Worm (Caenorhabditis elegans) whole organism, L2 larva: ENCODE results near the gene T24D5.4.

ENCODE experiments used
- C34F6.9 ChIP-seq: fragments of 150-350 bp; optimal IDR thresholded peaks from 2 replicates; lab custom pipeline; 2014; ENCODE audit warnings: missing biosample characterization, missing genetic modification characterization
- F13H6.1 ChIP-seq: sonication (generic microtip); optimal IDR thresholded peaks from 2 replicates; lab custom pipeline; 2016; ENCODE audit warnings: missing genetic modification characterization, missing compliant biosample characterization
- R02D3.7 ChIP-seq: fragments of 150-350 bp; optimal IDR thresholded peaks from 2 replicates; lab custom pipeline; 2014; ENCODE audit warnings: missing biosample characterization, missing genetic modification characterization
- Y55F3AM.14 ChIP-seq: fragments of 200-800 bp; sonication (Bioruptor generic); optimal IDR thresholded peaks from 2 replicates; lab custom pipeline; 2018; ENCODE audit warnings: mild to moderate bottlenecking, missing genetic modification characterization, missing compliant biosample characterization
- ZK546.5 ChIP-seq: sonication (generic microtip); optimal IDR thresholded peaks from 2 replicates; lab custom pipeline; 2017; ENCODE audit warnings: missing biosample characterization, missing genetic modification characterization
- alr-1 ChIP-seq: fragments of 150-350 bp; optimal IDR thresholded peaks from 2 replicates; lab custom pipeline; 2014; ENCODE audit warnings: missing biosample characterization, missing genetic modification characterization
- aly-2 ChIP-seq: fragments of 150-350 bp; optimal IDR thresholded peaks from 2 replicates; lab custom pipeline; 2014; ENCODE audit warnings: missing biosample characterization, missing genetic modification characterization
- ama-1 ChIP-seq: fragments of 150-350 bp; optimal IDR thresholded peaks from 2 replicates; lab custom pipeline; 2018; ENCODE audit warnings: inconsistent platforms
- blmp-1 ChIP-seq: sonication (generic microtip); optimal IDR thresholded peaks from 2 replicates; lab custom pipeline; 2017; ENCODE audit warnings: missing genetic modification characterization, mild to moderate bottlenecking, missing compliant biosample characterization, antibody characterized with exemption, moderate library complexity; ENCODE audit not compliant: insufficient read depth
- ceh-16 ChIP-seq: fragments of 150-350 bp; optimal IDR thresholded peaks from 2 replicates; lab custom pipeline; 2014; ENCODE audit warnings: missing biosample characterization, missing genetic modification characterization
- ceh-82 ChIP-seq: fragments of 150-350 bp; optimal IDR thresholded peaks from 2 replicates; lab custom pipeline; 2014; ENCODE audit warnings: missing biosample characterization, missing genetic modification characterization
- crh-2 ChIP-seq: sonication (generic microtip); optimal IDR thresholded peaks from 2 replicates; lab custom pipeline; 2017; ENCODE audit warnings: missing biosample characterization, missing genetic modification characterization
- dmd-4 ChIP-seq: sonication (generic microtip); optimal IDR thresholded peaks from 2 replicates; lab custom pipeline; 2017; ENCODE audit warnings: missing biosample characterization, missing genetic modification characterization
- egl-27 ChIP-seq: sonication (generic microtip); optimal IDR thresholded peaks from 3 replicates; lab custom pipeline; 2017; ENCODE audit warnings: missing biosample characterization, missing genetic modification reagents, missing genetic modification characterization
- elt-1 ChIP-seq: fragments of 150-350 bp; optimal IDR thresholded peaks from 2 replicates; lab custom pipeline; 2014; ENCODE audit warnings: missing biosample characterization, missing genetic modification characterization
- elt-3 ChIP-seq: sonication (generic microtip); optimal IDR thresholded peaks from 2 replicates; lab custom pipeline; 2017; ENCODE audit warnings: missing biosample characterization, missing genetic modification characterization
- fos-1 ChIP-seq: fragments of 150-350 bp; optimal IDR thresholded peaks from 2 replicates; lab custom pipeline; 2014; ENCODE audit warnings: missing biosample characterization, missing genetic modification characterization
- gmeb-1 ChIP-seq: fragments of 150-350 bp; optimal IDR thresholded peaks from 2 replicates; lab custom pipeline; 2014; ENCODE audit warnings: missing biosample characterization, missing genetic modification characterization
- lin-11 ChIP-seq: fragments of 150-350 bp; sonication (generic microtip); optimal IDR thresholded peaks from 2 replicates; lab custom pipeline; 2014; ENCODE audit warnings: missing biosample characterization, missing genetic modification characterization, inconsistent platforms, mixed read lengths
- lin-13 ChIP-seq: fragments of 150-350 bp; optimal IDR thresholded peaks from 2 replicates; lab custom pipeline; 2014; ENCODE audit warnings: missing biosample characterization, missing genetic modification reagents, missing genetic modification characterization
- lin-39 ChIP-seq: fragments of 150-350 bp; optimal IDR thresholded peaks from 2 replicates; lab custom pipeline; 2014; ENCODE audit warnings: missing biosample characterization, missing genetic modification reagents, missing genetic modification characterization
- lsy-2 ChIP-seq, 2 experiments: fragments of 150-350 bp in 1 of 2; sonication (generic microtip) in 1 of 2; optimal IDR thresholded peaks; 2 replicates each; lab custom pipeline; 2014 to 2017; ENCODE audit warnings: missing biosample characterization in 2 of 2, missing genetic modification characterization in 2 of 2
- mab-5 ChIP-seq: fragments of 150-350 bp; optimal IDR thresholded peaks from 2 replicates; lab custom pipeline; 2014; ENCODE audit warnings: missing biosample characterization, missing genetic modification characterization
- mbf-1 ChIP-seq: sonication (generic microtip); optimal IDR thresholded peaks from 2 replicates; lab custom pipeline; 2017; ENCODE audit warnings: missing biosample characterization, missing genetic modification characterization
- mdl-1 ChIP-seq, 2 experiments: fragments of 150-350 bp in 1 of 2; sonication (generic microtip) in 1 of 2; optimal IDR thresholded peaks; 2 replicates each; lab custom pipeline; 2017; ENCODE audit warnings: missing biosample characterization in 2 of 2, missing genetic modification characterization in 2 of 2
- nhr-10 ChIP-seq: sonication (generic microtip); optimal IDR thresholded peaks from 2 replicates; lab custom pipeline; 2017; ENCODE audit warnings: missing biosample characterization, missing genetic modification characterization
- nhr-11 ChIP-seq: fragments of 150-350 bp; optimal IDR thresholded peaks from 2 replicates; lab custom pipeline; 2014; ENCODE audit warnings: missing biosample characterization, missing genetic modification characterization
- nhr-12 ChIP-seq: fragments of 150-350 bp; optimal IDR thresholded peaks from 2 replicates; lab custom pipeline; 2014; ENCODE audit warnings: missing biosample characterization, missing genetic modification characterization
- nhr-129 ChIP-seq: fragments of 150-350 bp; optimal IDR thresholded peaks from 2 replicates; lab custom pipeline; 2014; ENCODE audit warnings: missing biosample characterization, missing genetic modification characterization
- nhr-21 ChIP-seq: fragments of 150-350 bp; optimal IDR thresholded peaks from 2 replicates; lab custom pipeline; 2014; ENCODE audit warnings: missing biosample characterization, missing genetic modification characterization
- nhr-23 ChIP-seq: fragments of 150-350 bp; optimal IDR thresholded peaks from 2 replicates; lab custom pipeline; 2014; ENCODE audit warnings: missing biosample characterization, missing genetic modification reagents, missing genetic modification characterization
- nhr-237 ChIP-seq: fragments of 150-350 bp; optimal IDR thresholded peaks from 2 replicates; lab custom pipeline; 2014; ENCODE audit warnings: missing biosample characterization, missing genetic modification characterization
- nhr-25 ChIP-seq: fragments of 150-350 bp; sonication (generic microtip); optimal IDR thresholded peaks from 3 replicates; lab custom pipeline; 2014; ENCODE audit warnings: missing biosample characterization, missing genetic modification characterization
- nhr-6 ChIP-seq: fragments of 150-350 bp; optimal IDR thresholded peaks from 2 replicates; lab custom pipeline; 2014; ENCODE audit warnings: missing biosample characterization, missing genetic modification characterization
- nhr-77 ChIP-seq: fragments of 150-350 bp; optimal IDR thresholded peaks from 2 replicates; lab custom pipeline; 2014; ENCODE audit warnings: missing biosample characterization, missing genetic modification characterization
- peb-1 ChIP-seq: fragments of 150-350 bp; optimal IDR thresholded peaks from 2 replicates; lab custom pipeline; 2014; ENCODE audit warnings: missing biosample characterization, missing genetic modification characterization
- sem-4 ChIP-seq: fragments of 150-350 bp; optimal IDR thresholded peaks from 2 replicates; lab custom pipeline; 2014; ENCODE audit warnings: missing biosample characterization, missing genetic modification reagents, missing genetic modification characterization
- skn-1 ChIP-seq: sonication (generic microtip); optimal IDR thresholded peaks from 2 replicates; lab custom pipeline; 2017; ENCODE audit warnings: missing biosample characterization, missing genetic modification characterization
- sma-3 ChIP-seq: sonication (generic microtip); optimal IDR thresholded peaks from 2 replicates; lab custom pipeline; 2016; ENCODE audit warnings: missing genetic modification reagents, missing genetic modification characterization, missing compliant biosample characterization
- sma-9 ChIP-seq, 2 experiments: fragments of 150-350 bp in 1 of 2; sonication (generic microtip) in 1 of 2; optimal IDR thresholded peaks; 2 replicates each; lab custom pipeline; 2014 to 2016; ENCODE audit warnings: missing genetic modification characterization in 2 of 2, mild to moderate bottlenecking in 1 of 2, missing biosample characterization in 1 of 2, missing compliant biosample characterization in 1 of 2, missing genetic modification reagents in 1 of 2, moderate library complexity in 1 of 2
- snpc-4 ChIP-seq: fragments of 150-350 bp; optimal IDR thresholded peaks from 2 replicates; lab custom pipeline; 2014; ENCODE audit warnings: missing biosample characterization, missing genetic modification characterization
- unc-39 ChIP-seq: fragments of 150-350 bp; optimal IDR thresholded peaks from 2 replicates; lab custom pipeline; 2014; ENCODE audit warnings: missing biosample characterization, missing genetic modification characterization
- unc-55 ChIP-seq: fragments of 150-350 bp; sonication (generic microtip); optimal IDR thresholded peaks from 3 replicates; lab custom pipeline; 2014; ENCODE audit warnings: missing biosample characterization, missing genetic modification reagents, missing genetic modification characterization
- unc-62 ChIP-seq: fragments of 150-350 bp; optimal IDR thresholded peaks from 2 replicates; lab custom pipeline; 2014; ENCODE audit warnings: missing biosample characterization, missing genetic modification reagents, missing genetic modification characterization
- zag-1 ChIP-seq: fragments of 150-350 bp; optimal IDR thresholded peaks from 2 replicates; lab custom pipeline; 2014; ENCODE audit warnings: missing biosample characterization, missing genetic modification characterization
- ztf-1 ChIP-seq: fragments of 200-800 bp; sonication (Bioruptor generic); conservative IDR thresholded peaks from 2 replicates; pipeline ENCODE4 v1.3.6; 2022; ENCODE audit warnings: missing genetic modification characterization, missing compliant biosample characterization
- ztf-11 ChIP-seq: sonication (generic microtip); optimal IDR thresholded peaks from 2 replicates; lab custom pipeline; 2017; ENCODE audit warnings: missing biosample characterization, missing genetic modification characterization
- ztf-4 ChIP-seq: fragments of 150-350 bp; optimal IDR thresholded peaks from 2 replicates; lab custom pipeline; 2014; ENCODE audit warnings: missing biosample characterization, missing genetic modification characterization

The T24D5.4 gene

ce11 chrX:12563589-12563988 is 33.4 kb upstream of the T24D5.4 start:
- peak; percentile 75 for TF ChIP-seq unc-55
- TF ChIP-seq ZK546.5 (tag; lab: Kevin White, UChicago) = no peak
- TF ChIP-seq nhr-21 = peak; percentile 62
- no peak for TF ChIP-seq nhr-10 (tag; lab: Kevin White, UChicago)
- TF ChIP-seq aly-2 (tag; lab: Kevin White, UChicago) = no peak
- no peak for TF ChIP-seq lin-39
- peak; percentile 26 for TF ChIP-seq nhr-6 (tag; lab: Kevin White, UChicago)
- no peak for TF ChIP-seq mbf-1 (tag; lab: Kevin White, UChicago)
- TF ChIP-seq nhr-25 (tag; lab: Kevin White, UChicago) = no peak
- TF ChIP-seq blmp-1 (tag; lab: Kevin White, UChicago) = no peak
- peak; percentile 18 for TF ChIP-seq zag-1 (tag; lab: Kevin White, UChicago)
- TF ChIP-seq nhr-12 (tag; lab: Kevin White, UChicago) = peak; percentile 16
- no peak for TF ChIP-seq nhr-23 (tag; lab: Kevin White, UChicago)
- peak in 1 of 2 experiments; percentile 52 for TF ChIP-seq lsy-2 (tag; optimal IDR thresholded peaks at IDR 0.05; lab: Kevin White, UChicago)
- TF ChIP-seq sma-9 (GFP tag; optimal IDR thresholded peaks at IDR 0.05; lab: Kevin White, UChicago) = peak; percentile 86
- no peak for TF ChIP-seq sma-9 (tag; optimal IDR thresholded peaks at IDR 0.05; lab: Kevin White, UChicago)
- peak; percentile 29 for TF ChIP-seq mab-5 (tag; lab: Kevin White, UChicago)
- TF ChIP-seq lin-13 (GFP tag; lab: Kevin White, UChicago) = peak; percentile 51
- peak; percentile 68 for TF ChIP-seq gmeb-1 (tag; lab: Kevin White, UChicago)
- no peak for TF ChIP-seq nhr-237 (tag; lab: Kevin White, UChicago)
- no peak for TF ChIP-seq ama-1 (lab: Kevin White, UChicago)
- TF ChIP-seq sma-3 (GFP tag; lab: Kevin White, UChicago) = no peak
- TF ChIP-seq ceh-16 (tag; lab: Kevin White, UChicago) = no peak
- no peak for TF ChIP-seq peb-1 (tag; lab: Kevin White, UChicago)
- TF ChIP-seq ztf-1 (GFP tag; lab: Robert Waterston, UW) = no peak
- no peak for TF ChIP-seq nhr-11 (tag; lab: Kevin White, UChicago)
- TF ChIP-seq skn-1 (tag; lab: Kevin White, UChicago) = no peak
- no peak for TF ChIP-seq ztf-4 (tag; lab: Kevin White, UChicago)
- TF ChIP-seq nhr-77 (tag; lab: Kevin White, UChicago) = no peak
- TF ChIP-seq snpc-4 (tag; lab: Kevin White, UChicago) = no peak
- no peak for TF ChIP-seq unc-62 (GFP tag; lab: Kevin White, UChicago)
- TF ChIP-seq unc-39 (tag; lab: Kevin White, UChicago) = no peak
- TF ChIP-seq crh-2 (tag; lab: Kevin White, UChicago) = peak; percentile 72
- no peak for TF ChIP-seq ztf-11
- no peak for TF ChIP-seq elt-1 (tag; lab: Kevin White, UChicago)
- peak; percentile 66 for TF ChIP-seq egl-27
- TF ChIP-seq Y55F3AM.14 = peak; percentile 28
- peak; percentile 54 for TF ChIP-seq C34F6.9 (tag; lab: Kevin White, UChicago)
- TF ChIP-seq fos-1 = peak; percentile 54
- TF ChIP-seq mdl-1 (tag; optimal IDR thresholded peaks at IDR 0.05; lab: Kevin White, UChicago) = peak in 1 of 2 experiments; percentile 24
- TF ChIP-seq lin-11 (tag; lab: Kevin White, UChicago) = peak; percentile 44
- peak; percentile 33 for TF ChIP-seq sem-4 (tag; lab: Kevin White, UChicago)
- no peak for TF ChIP-seq dmd-4 (tag; lab: Kevin White, UChicago)
- no peak for TF ChIP-seq R02D3.7 (tag; lab: Kevin White, UChicago)
- no peak for TF ChIP-seq ceh-82 (tag; lab: Kevin White, UChicago)
- TF ChIP-seq elt-3 (tag; lab: Kevin White, UChicago) = no peak
- no peak for TF ChIP-seq alr-1 (tag; lab: Kevin White, UChicago)
- TF ChIP-seq nhr-129 (tag; lab: Kevin White, UChicago) = peak; percentile 88
- peak; percentile 74 for TF ChIP-seq F13H6.1 (tag; lab: Kevin White, UChicago)
